Worm (Caenorhabditis elegans): ENCODE measurements around the gene npp-15.

- TF ChIP-seq egl-27 (tag; optimal IDR thresholded peaks at IDR 0.05) (no peak), ZK546.5 (tag; optimal IDR thresholded peaks at IDR 0.05) (no peak)
Observed at ce11 chrIII:7978289-7978688, 49.4 kb downstream of the npp-15 start.
